Fruit fly (Drosophila melanogaster) S2 (cell line): ENCODE results near the gene FMRFaR.

ENCODE experiments used
- CG8478 ChIP-seq: fragments of >200 bp; optimal IDR thresholded peaks from 2 replicates; lab custom pipeline; 2018
- CTCF ChIP-seq, 2 experiments: fragments of >200 bp; optimal IDR thresholded peaks; 2 replicates each; lab custom pipeline; 2018

Gene FMRFaR

DNA sequence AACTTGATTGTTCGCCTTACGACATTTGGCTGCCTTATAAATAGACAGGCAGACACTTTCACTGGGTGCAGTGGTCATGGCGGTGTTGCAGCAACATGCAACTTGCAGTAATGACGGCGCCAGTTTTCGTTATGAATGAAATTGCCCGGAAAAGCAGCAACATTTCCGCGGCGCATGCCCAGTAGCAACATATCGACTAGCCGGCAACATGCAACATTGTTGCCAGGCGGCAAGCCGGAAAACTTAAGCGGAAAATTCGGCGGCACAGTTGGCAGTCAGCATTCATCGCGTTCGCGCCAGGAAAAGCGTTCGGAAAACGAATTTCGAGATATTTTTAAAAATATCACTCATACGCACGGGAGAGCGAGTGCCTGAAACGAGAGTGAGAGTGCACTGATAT, at the start of gene FMRFaR:
FMRFaR (plus strand) TSS at position 272 of the 400 bp plus-strand sequence.
- TF ChIP-seq CTCF (optimal IDR thresholded peaks at IDR 0.05; lab: Kevin White, UChicago) (no peak), CG8478 (no peak)

DNA sequence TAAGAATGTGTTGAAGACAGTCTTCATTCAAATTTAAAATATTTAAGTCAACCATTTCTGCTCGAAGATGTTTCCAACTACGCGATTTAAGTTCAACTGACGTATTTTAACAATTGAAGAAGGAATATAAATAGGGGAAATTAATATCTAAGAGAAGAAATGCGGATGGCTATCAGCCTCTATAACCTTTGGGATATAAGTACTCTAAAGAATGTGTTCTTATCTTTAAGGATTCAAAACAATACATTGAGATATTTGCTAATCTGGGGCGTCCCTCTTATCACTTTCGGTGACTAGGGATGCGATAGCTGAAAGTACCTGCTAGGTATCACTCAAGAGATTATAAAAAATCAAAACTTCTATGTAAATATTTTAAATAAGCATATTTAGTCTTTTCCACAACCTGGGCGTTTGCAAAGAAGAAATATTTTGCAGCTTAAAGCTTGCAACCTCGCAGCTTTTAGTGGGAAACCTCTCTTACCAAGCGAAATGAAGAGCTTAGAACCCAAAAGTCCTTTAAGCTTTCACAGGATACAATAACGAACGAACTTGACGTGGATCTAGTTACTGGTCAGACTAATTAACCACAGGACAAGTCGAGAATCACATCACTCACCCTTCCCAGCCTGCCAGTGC, 40.4 kb upstream of the FMRFaR start, which contains the start of the genes CG34025 and Or63a:
CG34025 (minus strand) TSS at position 101 of the 636 bp plus-strand sequence.
Or63a (plus strand) TSS at position 586 of the 636 bp plus-strand sequence.
- TF ChIP-seq CTCF (optimal IDR thresholded peaks at IDR 0.05; lab: Kevin White, UChicago) (no peak), CG8478 (no peak)

DNA sequence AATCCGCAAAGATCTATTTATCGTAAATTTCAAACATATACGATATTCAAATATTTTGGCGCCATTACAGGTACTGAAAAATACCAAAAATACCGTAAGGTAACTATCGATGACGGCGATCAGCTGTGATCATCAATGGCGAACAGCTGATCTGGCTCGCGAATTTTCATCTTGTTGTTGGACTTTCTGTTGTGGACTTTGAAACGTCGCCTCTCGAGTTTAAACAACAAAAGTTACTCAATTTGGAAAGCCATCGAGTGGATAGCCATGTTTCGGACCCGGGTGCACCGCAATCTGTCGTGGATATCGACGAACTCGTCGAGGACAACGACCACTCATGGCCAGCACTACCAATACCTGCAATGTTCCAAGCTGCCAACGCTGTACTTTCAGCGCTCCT, 20.7 kb upstream of the FMRFaR start, which contains the start of gene CPT2:
CPT2 (plus strand) TSS at position 167 of the 400 bp plus-strand sequence.
- TF ChIP-seq CTCF (optimal IDR thresholded peaks at IDR 0.05; lab: Kevin White, UChicago) (no peak), CG8478 (no peak)

DNA sequence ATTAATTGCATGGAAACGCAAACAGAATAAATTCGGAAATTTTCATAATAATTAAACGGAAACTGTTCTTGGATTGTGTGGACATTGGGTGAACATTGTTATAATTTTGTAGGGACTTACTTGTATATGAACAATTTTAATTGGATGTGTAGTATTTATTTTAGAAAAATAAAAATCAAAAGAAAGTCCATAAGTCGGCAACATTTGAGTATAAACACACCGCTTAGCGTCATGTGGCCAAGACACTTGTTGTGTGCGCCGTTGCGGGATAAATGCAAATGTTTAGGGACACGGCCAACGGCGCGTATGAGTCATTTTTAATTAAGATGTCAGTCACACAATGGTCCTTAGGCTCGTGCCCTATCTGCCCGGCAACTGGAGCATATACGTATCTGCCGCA, 15.2 kb upstream of the FMRFaR start:
- no peak for TF ChIP-seq CTCF (optimal IDR thresholded peaks at IDR 0.05; lab: Kevin White, UChicago)
- no peak for TF ChIP-seq CG8478

DNA sequence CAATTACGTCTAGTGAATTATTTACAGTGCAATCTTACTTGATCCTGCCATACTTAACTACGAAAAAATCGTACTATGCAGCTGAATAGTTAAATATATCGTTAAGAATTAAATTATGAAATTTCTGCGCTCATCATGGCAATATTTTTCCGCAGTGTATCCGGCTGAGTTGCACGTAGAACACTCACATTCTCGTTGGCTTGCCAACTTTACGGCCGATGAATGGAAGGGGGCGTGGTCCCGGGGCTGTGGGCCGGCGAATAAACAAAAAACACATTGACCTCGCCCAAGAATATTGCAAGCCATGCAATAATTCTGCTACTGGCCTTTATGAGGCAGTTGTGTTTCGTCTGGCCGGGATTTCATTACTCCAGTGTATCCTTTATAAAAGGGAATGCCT, 13.8 kb upstream of the FMRFaR start:
- no peak for TF ChIP-seq CG8478
- no peak for TF ChIP-seq CTCF (optimal IDR thresholded peaks at IDR 0.05; lab: Kevin White, UChicago)

DNA sequence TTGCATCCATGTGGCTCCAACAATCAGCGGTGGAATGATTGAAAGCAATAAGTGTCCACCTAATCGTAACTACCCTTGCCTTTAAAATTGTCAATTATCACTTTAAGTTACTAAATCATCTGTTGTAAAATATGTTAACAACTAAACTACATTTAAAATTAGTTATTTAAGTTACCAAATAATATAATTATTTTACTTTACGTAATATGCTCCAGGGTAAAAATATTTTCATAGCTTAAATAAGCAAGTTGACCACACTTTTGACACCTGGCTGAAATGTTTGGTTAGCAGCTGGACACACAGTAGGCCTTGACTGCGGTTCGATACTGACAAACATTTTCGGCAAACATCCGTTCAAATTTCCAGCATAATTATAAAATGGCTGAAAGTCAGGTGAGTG, 6.6 kb upstream of the FMRFaR start, which contains the start of gene CG2113:
CG2113 (plus strand) TSS at position 301 of the 400 bp plus-strand sequence.
- TF ChIP-seq CG8478: no peak
- TF ChIP-seq CTCF (optimal IDR thresholded peaks at IDR 0.05; lab: Kevin White, UChicago): no peak

DNA sequence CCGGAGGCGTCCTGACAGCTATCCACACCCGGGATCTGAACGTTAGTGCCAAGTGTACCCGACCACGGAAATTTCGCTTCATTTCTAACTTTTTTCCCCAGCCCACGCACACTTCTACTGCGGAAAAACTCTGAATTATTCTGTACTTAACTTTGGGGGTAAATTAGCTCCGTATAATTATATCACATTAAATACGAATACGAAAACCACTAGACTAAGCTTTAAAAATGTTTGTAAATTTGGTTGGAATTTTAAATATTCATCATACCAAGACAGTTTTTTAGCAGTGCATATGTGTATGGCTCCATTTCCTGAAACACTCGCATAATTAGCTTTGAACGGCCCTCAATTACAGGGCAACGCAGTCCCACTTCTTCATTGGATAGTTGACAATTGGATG, 12.0 kb downstream of the FMRFaR start:
- TF ChIP-seq CG8478 (no peak), CTCF (optimal IDR thresholded peaks at IDR 0.05; lab: Kevin White, UChicago) (no peak)

DNA sequence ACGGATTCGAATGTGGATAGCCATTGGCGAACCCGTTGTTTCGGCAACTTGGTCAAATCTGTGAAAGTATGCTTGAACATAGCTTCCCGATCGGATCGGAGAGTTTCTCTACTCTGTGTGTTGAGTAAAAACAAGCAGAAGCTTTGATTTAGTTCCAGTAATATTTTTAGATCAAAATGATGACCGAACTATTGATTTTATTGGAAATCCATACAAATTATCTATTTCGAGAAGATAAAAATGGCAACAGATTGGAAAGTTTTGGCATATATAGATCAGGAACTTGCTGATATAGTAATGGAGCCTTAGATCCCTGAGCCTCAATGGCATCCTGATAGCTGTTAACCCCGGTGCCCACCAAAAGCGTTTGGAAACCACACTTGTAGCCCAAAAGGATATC, 14.5 kb downstream of the FMRFaR start, which contains the start of gene CG32488:
CG32488 (minus strand) TSS at position 101 of the 400 bp plus-strand sequence.
- TF ChIP-seq CG8478 (no peak), CTCF (optimal IDR thresholded peaks at IDR 0.05; lab: Kevin White, UChicago) (no peak)

DNA sequence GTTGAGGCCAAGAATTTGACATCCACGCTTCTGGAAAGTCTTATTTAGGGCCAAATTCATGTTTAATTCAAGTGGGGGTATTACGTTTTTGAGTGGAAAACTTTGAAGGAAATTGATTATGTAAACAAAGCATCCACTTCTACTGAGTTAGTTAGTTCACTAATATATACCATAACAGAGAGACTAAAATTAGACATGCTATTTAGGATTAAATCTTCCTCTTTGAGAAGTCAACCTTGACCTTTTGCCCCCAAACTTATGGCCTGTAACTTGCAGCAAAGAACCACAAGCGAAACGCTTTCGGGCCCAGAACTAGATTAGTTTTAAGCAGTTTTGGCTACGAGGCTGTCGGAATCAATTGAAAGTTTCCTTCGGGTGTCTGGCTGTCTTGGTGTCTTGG, 15.6 kb downstream of the FMRFaR start, which contains the start of gene CG32487:
CG32487 (minus strand) TSS at position 101 of the 400 bp plus-strand sequence.
- TF ChIP-seq CG8478: no peak
- TF ChIP-seq CTCF (optimal IDR thresholded peaks at IDR 0.05; lab: Kevin White, UChicago): no peak

DNA sequence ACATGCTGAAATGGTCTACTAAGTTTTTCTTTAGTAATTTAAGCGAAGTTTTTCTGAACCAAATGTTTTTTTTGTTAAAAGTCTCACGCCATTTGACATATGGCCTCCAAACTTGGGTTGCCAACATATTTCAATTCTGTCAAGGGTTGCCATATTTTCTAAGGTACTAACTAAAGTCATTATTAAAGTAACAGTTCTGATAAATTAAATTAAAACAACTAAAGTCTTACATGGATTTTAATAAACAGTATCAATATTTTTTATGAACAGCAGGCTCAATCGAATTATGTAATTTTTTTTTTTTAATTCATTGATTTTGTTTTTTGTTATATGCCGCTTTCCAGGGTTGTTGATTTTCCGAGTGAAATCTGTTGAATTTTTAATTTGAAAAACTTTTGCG, 24.9 kb downstream of the FMRFaR start, which contains the start of gene aly:
aly (minus strand) TSS at position 101 of the 400 bp plus-strand sequence.
- TF ChIP-seq CG8478: no peak
- TF ChIP-seq CTCF (optimal IDR thresholded peaks at IDR 0.05; lab: Kevin White, UChicago): no peak

DNA sequence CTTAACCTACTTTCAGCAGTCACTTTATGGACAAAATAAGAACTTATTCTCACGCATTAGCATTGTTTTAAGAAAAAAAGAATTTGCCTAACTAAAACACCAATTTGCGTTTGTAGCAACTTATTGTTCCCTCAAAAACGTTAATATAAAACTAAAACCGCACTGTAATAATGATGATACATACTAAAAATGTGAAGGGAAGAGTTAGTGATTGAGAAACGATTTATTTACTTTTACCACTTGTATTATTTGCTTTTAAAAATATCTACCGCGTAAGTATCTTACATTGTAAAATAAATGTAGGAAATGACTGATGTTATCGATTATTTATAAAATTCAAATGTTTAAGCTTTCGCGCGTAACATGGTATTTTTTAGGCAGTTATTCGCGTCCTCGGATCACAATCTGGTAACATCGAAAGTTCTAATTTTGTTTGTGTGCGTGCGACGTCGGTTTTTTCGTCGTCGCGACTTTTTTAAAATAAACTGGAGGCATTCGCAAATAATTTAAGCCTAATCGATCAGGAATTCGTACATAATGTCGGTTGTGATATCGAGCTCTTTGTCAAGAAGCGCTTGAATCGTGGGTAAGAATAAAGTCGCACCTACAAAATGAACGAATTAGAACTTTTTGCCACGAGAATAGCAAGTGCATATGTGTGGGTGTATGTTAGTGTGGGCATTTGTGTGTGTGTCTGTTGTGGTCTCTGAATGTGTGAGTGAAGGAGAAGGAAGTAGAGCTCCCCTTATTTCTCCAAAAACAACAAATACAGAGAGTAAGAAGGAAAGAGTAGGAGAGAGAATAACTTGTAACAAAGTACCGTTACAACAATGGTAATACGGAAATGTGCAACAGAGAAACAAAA, 33.5 kb downstream of the FMRFaR start, which contains the start of gene CG2162:
CG2162 (plus strand) TSS at position 418 of the 865 bp plus-strand sequence.
- TF ChIP-seq CG8478: no peak
- TF ChIP-seq CTCF (optimal IDR thresholded peaks at IDR 0.05; lab: Kevin White, UChicago): no peak

DNA sequence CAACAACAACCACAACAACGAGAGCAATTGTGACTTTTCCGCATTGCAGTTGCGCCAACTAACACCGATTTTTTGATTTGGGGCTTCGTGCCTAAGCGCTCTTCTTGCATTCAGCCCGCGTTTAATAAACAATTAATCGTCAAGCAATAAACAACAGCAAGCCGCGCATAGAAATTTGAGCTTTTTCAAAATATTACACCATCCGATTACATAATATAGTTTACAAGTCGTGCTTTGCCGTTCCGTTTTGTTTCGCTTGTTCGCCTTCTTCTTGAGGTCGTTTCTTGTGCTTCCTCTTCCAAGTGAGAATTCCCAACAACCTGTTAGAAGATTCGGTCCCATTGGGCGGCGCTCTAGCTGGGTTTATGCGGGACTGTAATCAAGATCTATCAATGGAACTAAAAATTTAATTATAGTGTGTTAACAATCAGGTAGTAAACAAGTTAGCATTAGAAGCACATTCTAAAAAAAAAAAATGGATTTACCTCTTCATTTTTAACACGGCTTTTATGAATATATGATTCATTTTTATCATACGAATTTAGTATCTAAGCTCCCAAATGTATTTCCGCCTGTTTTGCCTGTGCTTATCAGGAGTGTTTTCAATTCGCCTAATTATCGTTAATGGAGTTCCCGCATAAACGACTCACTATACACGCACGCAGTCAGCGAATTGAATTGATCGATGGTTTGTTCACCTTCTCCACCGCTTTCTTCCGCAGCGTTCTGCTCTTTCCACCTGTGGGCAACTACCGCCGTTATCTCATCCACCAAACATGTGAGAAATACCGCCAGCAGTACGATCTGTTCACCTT, 34.5 kb downstream of the FMRFaR start:
- TF ChIP-seq CG8478: no peak
- TF ChIP-seq CTCF (optimal IDR thresholded peaks at IDR 0.05; lab: Kevin White, UChicago): no peak

DNA sequence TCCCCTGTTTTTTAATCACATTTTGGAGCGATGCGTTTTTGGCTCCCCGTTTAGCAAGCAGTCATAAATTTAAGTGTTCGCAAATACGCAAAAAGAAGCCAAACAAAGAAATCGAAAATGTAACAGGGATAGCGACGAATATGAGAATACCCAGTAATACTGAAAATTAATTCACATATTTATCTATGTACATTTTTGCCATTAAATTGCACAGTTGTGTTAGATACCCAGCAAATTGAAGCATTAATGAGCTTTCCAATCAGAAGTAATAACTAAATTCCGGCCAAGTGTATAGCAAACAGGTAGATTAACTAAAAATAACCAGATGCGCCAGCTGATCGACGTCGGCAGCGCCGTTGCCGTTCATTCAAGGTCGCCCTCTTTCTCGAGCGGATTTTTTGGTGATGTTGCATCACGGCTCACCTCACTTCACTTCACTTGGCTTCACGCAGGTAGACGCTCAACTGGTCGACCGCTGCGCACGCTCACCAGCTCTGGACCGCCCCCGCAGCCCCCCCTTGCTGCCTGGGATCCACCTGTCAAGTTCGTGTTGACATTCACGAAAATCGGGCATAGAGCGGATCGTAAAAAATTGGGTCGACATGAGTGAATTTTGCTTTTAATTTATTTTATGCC, 35.6 kb downstream of the FMRFaR start:
- no peak for TF ChIP-seq CTCF (optimal IDR thresholded peaks at IDR 0.05; lab: Kevin White, UChicago)
- TF ChIP-seq CG8478: no peak

DNA sequence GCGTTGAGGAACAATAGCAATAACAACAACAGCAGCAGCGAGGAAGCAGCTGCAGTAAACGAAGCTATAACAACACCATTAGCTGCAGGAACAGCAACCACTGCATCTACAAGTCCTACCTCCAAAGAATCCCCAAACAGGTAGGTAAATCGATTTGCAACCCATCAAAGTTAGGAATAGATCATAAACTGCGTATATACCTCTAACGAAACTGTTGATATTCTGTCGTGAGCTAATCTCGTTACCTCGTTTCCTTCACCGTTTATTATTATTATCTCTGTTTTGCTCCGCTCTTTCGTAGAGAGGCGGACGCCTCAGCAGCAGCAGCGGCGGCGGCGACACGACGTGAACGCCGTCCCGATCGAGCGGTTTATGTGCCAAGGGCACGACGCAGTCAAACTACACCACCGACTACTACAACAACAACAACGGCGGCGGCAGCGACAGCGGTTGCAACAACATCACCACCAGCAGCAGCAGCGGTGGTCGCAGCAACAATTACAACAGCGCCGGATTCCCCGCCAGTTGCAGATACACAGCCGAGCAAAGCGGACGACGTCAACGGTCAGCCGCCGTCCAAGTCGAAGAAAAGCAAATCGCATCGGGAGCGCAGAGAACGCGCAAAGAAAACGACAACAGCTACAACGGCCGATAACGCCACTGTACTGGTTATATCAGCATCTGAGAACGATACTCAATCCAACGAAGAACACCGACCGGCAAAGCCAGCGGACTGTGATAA, 36.5 kb downstream of the FMRFaR start:
- TF ChIP-seq CG8478: no peak
- no peak for TF ChIP-seq CTCF (optimal IDR thresholded peaks at IDR 0.05; lab: Kevin White, UChicago)
